Worm (Caenorhabditis elegans) whole organism, L3 larva: Measurements from ENCODE around the gene B0244.4.

Experiments
- nfya-1 ChIP-seq: sonication (generic microtip); optimal IDR thresholded peaks from 2 replicates; lab custom pipeline; 2017; ENCODE audit warnings: missing genetic modification characterization, mild to moderate bottlenecking, missing compliant biosample characterization, antibody characterized with exemption, moderate library complexity; ENCODE audit not compliant: insufficient read depth
- nhr-11 ChIP-seq: fragments of 150-350 bp; optimal IDR thresholded peaks from 2 replicates; lab custom pipeline; 2014; ENCODE audit warnings: missing biosample characterization, missing genetic modification characterization
- nhr-77 ChIP-seq: fragments of 150-350 bp; optimal IDR thresholded peaks from 2 replicates; lab custom pipeline; 2014; ENCODE audit warnings: missing biosample characterization, missing genetic modification characterization

DNA sequence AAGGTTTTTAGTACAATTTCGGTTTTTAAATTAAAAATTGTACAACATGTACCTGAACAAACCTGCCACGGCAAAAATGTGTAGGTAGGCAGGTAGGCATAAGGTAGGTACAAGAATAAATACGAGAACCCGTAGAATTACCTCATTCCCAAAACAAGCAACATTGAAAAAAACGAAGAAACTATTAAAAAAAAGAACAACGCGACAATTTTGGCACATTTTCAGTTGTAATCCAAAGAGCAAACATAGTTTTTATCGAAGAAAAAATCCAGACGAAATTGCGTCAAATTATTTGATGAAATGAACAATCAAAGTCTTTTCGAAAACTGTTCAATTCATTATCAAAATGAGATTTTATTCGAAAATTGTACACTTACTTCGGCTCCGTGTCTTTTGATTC lies 6.6 kb upstream of the B0244.4 start, which contains the start of gene B0244.16:
- TF ChIP-seq nhr-77 (tag; lab: Kevin White, UChicago): no peak
- no peak for TF ChIP-seq nhr-11 (tag; lab: Kevin White, UChicago)
- TF ChIP-seq nfya-1 (tag; lab: Kevin White, UChicago): no peak
